Fruit fly (Drosophila melanogaster) whole organism, embryonic: ENCODE data around the gene rho-5.

Source experiments
- Bteb2 ChIP-seq: fragments of 200-800 bp; sonication (Bioruptor generic); optimal IDR thresholded peaks from 2 replicates; lab custom pipeline; 2016; ENCODE audit warnings: missing biosample characterization, missing genetic modification characterization
- CG12219 ChIP-seq: fragments of 200-800 bp; sonication (Bioruptor generic); optimal IDR thresholded peaks from 3 replicates; lab custom pipeline; 2018; ENCODE audit warnings: missing biosample characterization, mild to moderate bottlenecking, missing genetic modification characterization
- CG14014 ChIP-seq: fragments of 200-800 bp; sonication (Bioruptor generic); IDR thresholded peaks from 2 replicates; pipeline ENCODE4 v1.3.6; 2022; ENCODE audit warnings: missing biosample characterization, missing genetic modification characterization
- CG1529 ChIP-seq: fragments of 200-800 bp; sonication (Bioruptor generic); optimal IDR thresholded peaks from 3 replicates; lab custom pipeline; 2018; ENCODE audit warnings: missing biosample characterization, missing genetic modification characterization
- CG17186 ChIP-seq: fragments of 200-800 bp; sonication (Bioruptor generic); optimal IDR thresholded peaks from 3 replicates; lab custom pipeline; 2017; ENCODE audit warnings: missing biosample characterization, missing genetic modification reagents, missing genetic modification characterization
- CG18619 ChIP-seq: fragments of 200-800 bp; sonication (Bioruptor generic); optimal IDR thresholded peaks from 3 replicates; lab custom pipeline; 2017; ENCODE audit warnings: missing biosample characterization, mild to moderate bottlenecking, missing genetic modification characterization
- CG2129 ChIP-seq: fragments of 200-800 bp; sonication (Bioruptor generic); IDR thresholded peaks from 2 replicates; pipeline ENCODE4 v1.3.6; 2022; ENCODE audit warnings: missing biosample characterization, missing genetic modification characterization; ENCODE audit not compliant: partially characterized antibody
- CG32532 ChIP-seq: fragments of 200-800 bp; sonication (Bioruptor generic); IDR thresholded peaks from 2 replicates; pipeline ENCODE4 v1.3.6; 2022; ENCODE audit warnings: missing biosample characterization, missing genetic modification characterization
- CG42726 ChIP-seq: fragments of 200-800 bp; sonication (Bioruptor generic); IDR thresholded peaks from 2 replicates; pipeline ENCODE4 v1.3.6; 2022; ENCODE audit warnings: missing biosample characterization, missing genetic modification characterization; ENCODE audit not compliant: partially characterized antibody
- CG4282 ChIP-seq: fragments of 200-800 bp; sonication (Bioruptor generic); optimal IDR thresholded peaks from 2 replicates; lab custom pipeline; 2016; ENCODE audit warnings: missing biosample characterization, missing genetic modification characterization
- CG4360 ChIP-seq: fragments of 200-800 bp; sonication (Bioruptor generic); IDR thresholded peaks from 2 replicates; pipeline ENCODE4 v1.3.6; 2022; ENCODE audit warnings: missing biosample characterization, missing genetic modification characterization
- CG4404 ChIP-seq: fragments of 200-800 bp; sonication (Bioruptor generic); IDR thresholded peaks from 2 replicates; pipeline ENCODE4 v1.3.6; 2022; ENCODE audit warnings: missing biosample characterization, missing genetic modification characterization
- CG5245 ChIP-seq: fragments of 200-800 bp; sonication (Bioruptor generic); optimal IDR thresholded peaks from 3 replicates; lab custom pipeline; 2016; ENCODE audit warnings: missing biosample characterization, missing genetic modification characterization
- CG6254 ChIP-seq: fragments of 200-800 bp; sonication (Bioruptor generic); optimal IDR thresholded peaks from 3 replicates; lab custom pipeline; 2017; ENCODE audit warnings: mild to moderate bottlenecking, missing biosample characterization, missing genetic modification reagents, missing genetic modification characterization
- CG7786 ChIP-seq: fragments of 200-800 bp; sonication (Bioruptor generic); optimal IDR thresholded peaks from 2 replicates; lab custom pipeline; 2016; ENCODE audit warnings: missing biosample characterization, missing genetic modification characterization
- Chrac-16 ChIP-seq: fragments of 200-800 bp; sonication (Bioruptor generic); optimal IDR thresholded peaks from 3 replicates; lab custom pipeline; 2016; ENCODE audit warnings: missing biosample characterization, missing genetic modification characterization
- D ChIP-seq, 2 experiments: fragments of 200-800 bp in 1 of 2; fragments of >200 bp in 1 of 2; sonication (Bioruptor generic) in 1 of 2; optimal IDR thresholded peaks; 2 replicates in 1 of 2; 3 replicates in 1 of 2; lab custom pipeline; 2017; ENCODE audit warnings: mild to moderate bottlenecking in 1 of 2, missing biosample characterization in 1 of 2, missing genetic modification characterization in 1 of 2, missing genetic modification reagents in 1 of 2
- Dref ChIP-seq: fragments of 200-800 bp; sonication (Bioruptor generic); IDR thresholded peaks from 2 replicates; pipeline ENCODE4 v1.3.6; 2022; ENCODE audit warnings: missing biosample characterization, missing genetic modification characterization
- Fer2 ChIP-seq: fragments of 200-800 bp; sonication (Bioruptor generic); optimal IDR thresholded peaks from 2 replicates; lab custom pipeline; 2018; ENCODE audit warnings: missing biosample characterization, mild to moderate bottlenecking, missing genetic modification characterization, moderate library complexity
- Hey ChIP-seq: fragments of 200-800 bp; sonication (Bioruptor generic); optimal IDR thresholded peaks from 3 replicates; lab custom pipeline; 2018; ENCODE audit warnings: missing biosample characterization, mild to moderate bottlenecking, missing genetic modification characterization
- Hsf ChIP-seq: fragments of 200-800 bp; sonication (Bioruptor generic); optimal IDR thresholded peaks from 3 replicates; lab custom pipeline; 2016; ENCODE audit warnings: missing biosample characterization, missing genetic modification characterization
- Lim3 ChIP-seq: fragments of 200-800 bp; sonication (Bioruptor generic); IDR thresholded peaks from 2 replicates; pipeline ENCODE4 v1.3.6; 2022; ENCODE audit warnings: missing biosample characterization, missing genetic modification characterization
- NFAT ChIP-seq: fragments of 200-800 bp; sonication (Bioruptor generic); IDR thresholded peaks from 2 replicates; pipeline ENCODE4 v1.3.6; 2022; ENCODE audit warnings: missing biosample characterization, missing genetic modification characterization
- Optix ChIP-seq: fragments of 200-800 bp; sonication (Bioruptor generic); IDR thresholded peaks from 3 replicates; pipeline ENCODE4 v1.3.6; 2022; ENCODE audit warnings: missing biosample characterization, missing genetic modification characterization
- Side ChIP-seq: fragments of 200-800 bp; sonication (Bioruptor generic); optimal IDR thresholded peaks from 2 replicates; lab custom pipeline; 2016; ENCODE audit warnings: missing biosample characterization, missing genetic modification characterization
- Sry-β ChIP-seq: fragments of 200-800 bp; sonication (Bioruptor generic); optimal IDR thresholded peaks from 2 replicates; lab custom pipeline; 2018; ENCODE audit warnings: missing biosample characterization, mild to moderate bottlenecking, missing genetic modification characterization, moderate library complexity
- Ssrp ChIP-seq: fragments of 200-800 bp; sonication (Bioruptor generic); optimal IDR thresholded peaks from 2 replicates; lab custom pipeline; 2018; ENCODE audit warnings: missing biosample characterization, mild to moderate bottlenecking, missing genetic modification characterization, moderate library complexity
- YL-1 ChIP-seq: fragments of 200-800 bp; sonication (Bioruptor generic); optimal IDR thresholded peaks from 3 replicates; lab custom pipeline; 2017; ENCODE audit warnings: missing biosample characterization, mild to moderate bottlenecking, missing genetic modification characterization
- bab2 ChIP-seq: fragments of 200-800 bp; sonication (Bioruptor generic); optimal IDR thresholded peaks from 2 replicates; lab custom pipeline; 2016; ENCODE audit warnings: missing biosample characterization, missing genetic modification characterization
- bsh ChIP-seq, 2 experiments: fragments of 200-800 bp; sonication (Bioruptor generic); optimal IDR thresholded peaks; 2 replicates each; lab custom pipeline; 2017 to 2018; ENCODE audit warnings: mild to moderate bottlenecking in 2 of 2, missing biosample characterization in 2 of 2, missing genetic modification characterization in 2 of 2, moderate library complexity in 1 of 2
- cg ChIP-seq: fragments of 200-800 bp; sonication (Bioruptor generic); optimal IDR thresholded peaks from 3 replicates; lab custom pipeline; 2019; ENCODE audit warnings: missing biosample characterization, mild to moderate bottlenecking, missing genetic modification characterization, moderate library complexity
- croc ChIP-seq: fragments of 200-800 bp; sonication (Bioruptor generic); conservative IDR thresholded peaks from 3 replicates; pipeline ENCODE4 v1.3.6; 2022; ENCODE audit warnings: missing biosample characterization, missing genetic modification characterization
- danr ChIP-seq: fragments of 200-800 bp; sonication (Bioruptor generic); IDR thresholded peaks from 2 replicates; pipeline ENCODE4 v1.3.6; 2022; ENCODE audit warnings: missing biosample characterization, missing genetic modification characterization
- ewg ChIP-seq: fragments of 200-800 bp; sonication (Bioruptor generic); optimal IDR thresholded peaks from 3 replicates; lab custom pipeline; 2017; ENCODE audit warnings: mild to moderate bottlenecking, missing biosample characterization, missing genetic modification reagents, missing genetic modification characterization
- fd3F ChIP-seq: fragments of 200-800 bp; sonication (Bioruptor generic); optimal IDR thresholded peaks from 2 replicates; lab custom pipeline; 2018; ENCODE audit warnings: missing biosample characterization, mild to moderate bottlenecking, missing genetic modification characterization, moderate library complexity
- fru ChIP-seq: fragments of >200 bp; optimal IDR thresholded peaks from 2 replicates; lab custom pipeline; 2017
- ftz-f1 ChIP-seq: fragments of 200-800 bp; sonication (Bioruptor generic); optimal IDR thresholded peaks from 2 replicates; lab custom pipeline; 2016; ENCODE audit warnings: missing biosample characterization, missing genetic modification characterization
- fu2 ChIP-seq: fragments of 200-800 bp; sonication (Bioruptor generic); optimal IDR thresholded peaks from 2 replicates; lab custom pipeline; 2016; ENCODE audit warnings: missing biosample characterization, missing genetic modification characterization
- gcm2 ChIP-seq: fragments of 200-800 bp; sonication (Bioruptor generic); optimal IDR thresholded peaks from 2 replicates; lab custom pipeline; 2016; ENCODE audit warnings: missing biosample characterization, missing genetic modification characterization
- jing ChIP-seq: fragments of 200-800 bp; sonication (Bioruptor generic); optimal IDR thresholded peaks from 2 replicates; lab custom pipeline; 2018; ENCODE audit warnings: missing biosample characterization, mild to moderate bottlenecking, missing genetic modification characterization
- kni ChIP-seq: fragments of 200-800 bp; sonication (Bioruptor generic); optimal IDR thresholded peaks from 3 replicates; lab custom pipeline; 2017; ENCODE audit warnings: mild to moderate bottlenecking, missing biosample characterization, missing genetic modification reagents, missing genetic modification characterization
- knrl ChIP-seq: fragments of 200-800 bp; sonication (Bioruptor generic); IDR thresholded peaks from 3 replicates; pipeline ENCODE4 v1.3.6; 2022; ENCODE audit warnings: missing biosample characterization, missing genetic modification characterization; ENCODE audit not compliant: partially characterized antibody
- lmd ChIP-seq: fragments of 200-800 bp; sonication (Bioruptor generic); IDR thresholded peaks from 2 replicates; pipeline ENCODE4 v1.3.6; 2022; ENCODE audit warnings: missing biosample characterization, missing genetic modification characterization
- nom ChIP-seq: fragments of 200-800 bp; sonication (Bioruptor generic); optimal IDR thresholded peaks from 2 replicates; lab custom pipeline; 2017; ENCODE audit warnings: missing biosample characterization, missing genetic modification characterization, mild to moderate bottlenecking, moderate library complexity, missing genetic modification reagents
- repo ChIP-seq: fragments of 200-800 bp; sonication (Bioruptor generic); optimal IDR thresholded peaks from 2 replicates; lab custom pipeline; 2016; ENCODE audit warnings: missing biosample characterization, missing genetic modification characterization
- sisA ChIP-seq: fragments of 200-800 bp; sonication (Bioruptor generic); IDR thresholded peaks from 2 replicates; pipeline ENCODE4 v1.3.6; 2022; ENCODE audit warnings: missing biosample characterization, missing genetic modification characterization
- toy ChIP-seq: fragments of 200-800 bp; sonication (Bioruptor generic); IDR thresholded peaks from 2 replicates; pipeline ENCODE4 v1.3.6; 2022; ENCODE audit warnings: missing biosample characterization, missing genetic modification characterization
- ttk ChIP-seq: fragments of 200-800 bp; sonication (Bioruptor generic); IDR thresholded peaks from 2 replicates; pipeline ENCODE4 v2.1.2; 2022; ENCODE audit warnings: missing biosample characterization, missing genetic modification characterization
- wek ChIP-seq: fragments of 200-800 bp; sonication (Bioruptor generic); optimal IDR thresholded peaks from 3 replicates; lab custom pipeline; 2018; ENCODE audit warnings: missing biosample characterization, mild to moderate bottlenecking, missing genetic modification characterization, moderate library complexity
- zfh1 ChIP-seq: fragments of 200-800 bp; sonication (Bioruptor generic); IDR thresholded peaks from 3 replicates; pipeline ENCODE4 v1.3.6; 2022; ENCODE audit warnings: missing biosample characterization, missing genetic modification characterization

The rho-5 gene

DNA sequence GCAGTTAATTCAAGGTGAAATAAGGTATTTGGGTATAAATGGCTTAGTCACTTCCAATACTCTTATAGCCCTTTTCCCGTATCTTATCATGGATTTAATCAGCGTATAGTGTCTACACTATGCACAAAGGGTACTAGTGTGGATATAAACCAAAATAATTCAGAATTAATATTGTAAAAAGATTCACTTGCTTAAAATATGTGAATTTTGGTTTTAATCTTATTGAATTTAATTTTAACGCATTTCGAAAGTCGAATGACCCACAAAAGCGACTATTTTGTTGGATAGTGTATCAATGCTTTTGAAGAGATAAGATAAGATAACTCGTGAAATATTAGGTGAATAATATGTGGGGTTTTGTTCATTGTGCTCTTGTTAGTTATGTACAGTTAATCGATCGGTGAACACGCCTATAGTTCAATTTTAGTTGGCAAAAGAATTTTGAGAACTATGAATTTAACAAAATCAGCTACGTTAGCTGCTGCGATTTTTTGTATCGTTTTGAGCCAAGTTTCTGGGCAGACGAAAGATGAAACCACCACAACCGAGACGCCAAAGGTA lies 8.3 kb upstream of the rho-5 start, which contains the start of gene CG5096 (continued):
- TF ChIP-seq sisA (peak; percentile 72; the same call in 1 of the 2 replicates), YL-1 (GFP tag; lab: Kevin White, UChicago) (peak; percentile 35), CG7786 (GFP tag; lab: Kevin White, UChicago) (peak; percentile 84), ewg (GFP tag; lab: Kevin White, UChicago) (peak; percentile 64), CG12219 (GFP tag; lab: Kevin White, UChicago) (peak; percentile 89), CG4404 (GFP tag; lab: Robert Waterston, UW) (no peak), CG6254 (GFP tag; lab: Kevin White, UChicago) (peak; percentile 60), danr (GFP tag; lab: Robert Waterston, UW) (peak; percentile 81), CG1529 (GFP tag; lab: Kevin White, UChicago) (peak; percentile 74), CG18619 (GFP tag; lab: Kevin White, UChicago) (peak; percentile 83), Bteb2 (GFP tag; lab: Kevin White, UChicago) (peak; percentile 80), fru (no peak), toy (GFP tag; lab: Robert Waterston, UW) (peak; percentile 74; the same call in 1 of the 2 replicates), CG2129 (GFP tag; lab: Robert Waterston, UW) (no peak), fd3F (GFP tag; lab: Kevin White, UChicago) (peak; percentile 87), jing (GFP tag; lab: Kevin White, UChicago) (peak; percentile 55), repo (peak; percentile 39), NFAT (no peak; the same call in 1 of the 2 replicates), Dref (GFP tag; lab: Robert Waterston, UW) (no peak), Lim3 (GFP tag; lab: Robert Waterston, UW) (peak; percentile 55; the same call in 1 of the 2 replicates), gcm2 (GFP tag; lab: Kevin White, UChicago) (peak; percentile 23), bsh (GFP tag; optimal IDR thresholded peaks at IDR 0.05; lab: Kevin White, UChicago) (peak in 1 of 2 experiments; percentile 90), bab2 (peak; percentile 78), Optix (GFP tag; lab: Robert Waterston, UW) (no peak), kni (GFP tag; lab: Kevin White, UChicago) (no peak), CG4360 (GFP tag; lab: Robert Waterston, UW) (peak; percentile 62), CG32532 (GFP tag; lab: Robert Waterston, UW) (peak; percentile 89), Side (GFP tag; lab: Kevin White, UChicago) (peak; percentile 83), CG42726 (GFP tag; lab: Robert Waterston, UW) (no peak), croc (GFP tag; lab: Robert Waterston, UW) (no peak), lmd (GFP tag; lab: Robert Waterston, UW) (peak; percentile 86), D (optimal IDR thresholded peaks at IDR 0.05; lab: Kevin White, UChicago) (no peak), D (GFP tag; optimal IDR thresholded peaks at IDR 0.05; lab: Kevin White, UChicago) (peak; percentile 64), wek (GFP tag; lab: Kevin White, UChicago) (peak; percentile 48), CG5245 (GFP tag; lab: Kevin White, UChicago) (peak; percentile 66), Hey (tag; lab: Kevin White, UChicago) (no peak), ttk (GFP tag; lab: Robert Waterston, UW) (peak; percentile 82; the same call in 1 of the 2 replicates), Ssrp (peak; percentile 62), knrl (GFP tag; lab: Robert Waterston, UW) (no peak), Fer2 (tag; lab: Kevin White, UChicago) (peak; percentile 84), Chrac-16 (GFP tag; lab: Kevin White, UChicago) (peak; percentile 58), Sry-β (GFP tag; lab: Kevin White, UChicago) (peak; percentile 22), ftz-f1 (GFP tag; lab: Kevin White, UChicago) (peak; percentile 29), zfh1 (peak; percentile 87), Hsf (GFP tag; lab: Kevin White, UChicago) (peak; percentile 79), nom (no peak), CG4282 (GFP tag; lab: Kevin White, UChicago) (peak; percentile 2), fu2 (peak; percentile 68), CG17186 (GFP tag; lab: Kevin White, UChicago) (no peak), cg (GFP tag; lab: Kevin White, UChicago) (no peak), CG14014 (GFP tag; lab: Robert Waterston, UW) (peak; percentile 92)
